Fruit fly (Drosophila melanogaster): ENCODE measurements around the gene CG14391.
A peak's percentile ranks its signal among the peaks of the same experiment; 100 is the strongest.

CG14391 gene

dm6 chr3R:12719627-12720343 is 25.1 kb upstream of the CG14391 start (continued):
- no peak for TF ChIP-seq CG7963 (GFP tag; IDR thresholded peaks at IDR 0.05; ENCODE audit: partially characterized antibody)
- TF ChIP-seq CG34224 (GFP tag; IDR thresholded peaks at IDR 0.05; ENCODE audit: partially characterized antibody): peak; percentile 24; the same call in 2 of the 3 replicates
- peak; percentile 57 for TF ChIP-seq CG18262 (tag; optimal IDR thresholded peaks at IDR 0.05)
- peak; percentile 29 for TF ChIP-seq bcd (GFP tag; optimal IDR thresholded peaks at IDR 0.05)
- TF ChIP-seq CG18599 (GFP tag; optimal IDR thresholded peaks at IDR 0.05): peak; percentile 79
- TF ChIP-seq Hsf (GFP tag; optimal IDR thresholded peaks at IDR 0.05): no peak
- TF ChIP-seq Hr51 (GFP tag; optimal IDR thresholded peaks at IDR 0.05): peak in 1 of 2 experiments; percentile 67
- TF ChIP-seq lov (optimal IDR thresholded peaks at IDR 0.05): no peak
- TF ChIP-seq lov (GFP tag; IDR thresholded peaks at IDR 0.05): 0 out of 3 replicates have a peak, but pooled peaks have one; percentile 17
- TF ChIP-seq NFAT (GFP tag; IDR thresholded peaks at IDR 0.05): peak; percentile 30; the same call in 1 of the 2 replicates
- peak; percentile 51 for TF ChIP-seq CG6813 (GFP tag; optimal IDR thresholded peaks at IDR 0.05)
- no peak for TF ChIP-seq CG14050 (GFP tag; IDR thresholded peaks at IDR 0.05)
- peak; percentile 25; the same call in 1 of the 2 replicates for TF ChIP-seq CG13287 (GFP tag; IDR thresholded peaks at IDR 0.05; ENCODE audit: partially characterized antibody)
- no peak for TF ChIP-seq Dfd (GFP tag; optimal IDR thresholded peaks at IDR 0.05)
- 0 out of 4 replicates have a peak, but pooled peaks have one; percentile 79 for TF ChIP-seq chinmo (GFP tag; IDR thresholded peaks at IDR 0.05; ENCODE audit: partially characterized antibody)
- TF ChIP-seq CG34376 (GFP tag; optimal IDR thresholded peaks at IDR 0.05): peak; percentile 68
- TF ChIP-seq unpg (GFP tag; optimal IDR thresholded peaks at IDR 0.05): peak; percentile 55
- TF ChIP-seq tio (GFP tag; optimal IDR thresholded peaks at IDR 0.05): peak; percentile 10
- peak; percentile 13; the same call in 1 of the 2 replicates for TF ChIP-seq Ptx1 (GFP tag; IDR thresholded peaks at IDR 0.05)
- TF ChIP-seq grau (tag; optimal IDR thresholded peaks at IDR 0.05): peak; percentile 43
- peak; percentile 72 for TF ChIP-seq gro (GFP tag; optimal IDR thresholded peaks at IDR 0.05)
- TF ChIP-seq Med (GFP tag): peak; percentile 73
- peak; percentile 37; the same call in 1 of the 2 replicates for TF ChIP-seq ato (GFP tag; IDR thresholded peaks at IDR 0.05; ENCODE audit: partially characterized antibody)
- TF ChIP-seq fd96Cb (tag; optimal IDR thresholded peaks at IDR 0.05): peak; percentile 32
- TF ChIP-seq CG11560 (tag; IDR thresholded peaks at IDR 0.05): no peak
- peak; percentile 33 for TF ChIP-seq CG15514 (GFP tag; optimal IDR thresholded peaks at IDR 0.05)
- no peak for TF ChIP-seq sug (tag; optimal IDR thresholded peaks at IDR 0.05)
- peak; percentile 1 for TF ChIP-seq CG15601 (tag; optimal IDR thresholded peaks at IDR 0.05)
- no peak for TF ChIP-seq ab (GFP tag; optimal IDR thresholded peaks at IDR 0.05)
- TF ChIP-seq CG10147 (GFP tag; optimal IDR thresholded peaks at IDR 0.05): peak; percentile 51
- peak; percentile 41 for TF ChIP-seq CG31441 (GFP tag; IDR thresholded peaks at IDR 0.05)
- TF ChIP-seq Atf-2 (GFP tag; optimal IDR thresholded peaks at IDR 0.05): no peak
- peak; percentile 29 for TF ChIP-seq cwo (GFP tag; optimal IDR thresholded peaks at IDR 0.05)
- peak; percentile 60 for TF ChIP-seq Fer1 (GFP tag; optimal IDR thresholded peaks at IDR 0.05)
- peak; percentile 26 for TF ChIP-seq Abd-B (GFP tag; optimal IDR thresholded peaks at IDR 0.05)
- TF ChIP-seq CG15479 (GFP tag; optimal IDR thresholded peaks at IDR 0.05): peak; percentile 80
- TF ChIP-seq lilli (GFP tag; optimal IDR thresholded peaks at IDR 0.05): peak; percentile 11
- TF ChIP-seq bsh (GFP tag; optimal IDR thresholded peaks at IDR 0.05): peak; percentile 17 to 33
- peak; percentile 3 for TF ChIP-seq CG14710 (tag; optimal IDR thresholded peaks at IDR 0.05)
- peak; percentile 52 for TF ChIP-seq Sox100B (GFP tag; optimal IDR thresholded peaks at IDR 0.05)
- TF ChIP-seq Nf-YA (GFP tag; IDR thresholded peaks at IDR 0.05): no peak
- TF ChIP-seq Hmr (GFP tag; optimal IDR thresholded peaks at IDR 0.05): peak; percentile 41
- peak; percentile 32 for TF ChIP-seq CG12391 (tag; optimal IDR thresholded peaks at IDR 0.05)
- TF ChIP-seq chm (GFP tag; IDR thresholded peaks at IDR 0.05): no peak
- TF ChIP-seq CG9437 (GFP tag; optimal IDR thresholded peaks at IDR 0.05): peak; percentile 26
- no peak for TF ChIP-seq z (GFP tag; IDR thresholded peaks at IDR 0.05)
- no peak; the same call in 1 of the 2 replicates for TF ChIP-seq Adf1 (GFP tag; IDR thresholded peaks at IDR 0.05)
